Worm (Caenorhabditis elegans): ENCODE results near the gene srx-3.

Gene srx-3

ce11 chrV:9056253-9056652 is 50.9 kb downstream of the srx-3 start, which contains the start of gene C25E10.10:
Gene C25E10.10 (minus strand): TSS chrV:9056353.
- no peak for TF ChIP-seq ZK546.5 (tag; optimal IDR thresholded peaks at IDR 0.05)
- TF ChIP-seq nhr-237 (tag; optimal IDR thresholded peaks at IDR 0.05) = no peak
- TF ChIP-seq jun-1 (tag; optimal IDR thresholded peaks at IDR 0.05) = no peak
- TF ChIP-seq zag-1 (tag; optimal IDR thresholded peaks at IDR 0.05) = no peak
- TF ChIP-seq egl-5 (tag; optimal IDR thresholded peaks at IDR 0.05) = no peak
- no peak for TF ChIP-seq nhr-23 (tag; optimal IDR thresholded peaks at IDR 0.05)
- no peak for TF ChIP-seq lin-15B (tag; optimal IDR thresholded peaks at IDR 0.05)
- TF ChIP-seq ceh-28 (tag; optimal IDR thresholded peaks at IDR 0.05) = no peak
- TF ChIP-seq ztf-11 (tag; optimal IDR thresholded peaks at IDR 0.05) = no peak
- no peak for TF ChIP-seq nfya-1 (tag; optimal IDR thresholded peaks at IDR 0.05; ENCODE audit: insufficient read depth)
- no peak for TF ChIP-seq ama-1 (optimal IDR thresholded peaks at IDR 0.05)
- no peak for TF ChIP-seq ztf-4 (tag; optimal IDR thresholded peaks at IDR 0.05)
- TF ChIP-seq ceh-82 (tag; optimal IDR thresholded peaks at IDR 0.05) = no peak
